Fruit fly (Drosophila melanogaster): ENCODE measurements around the gene CG42467.

Gene CG42467

dm6 chr2L:3731055-3731454 is 30.0 kb downstream of the CG42467 start:
- no peak for TF ChIP-seq woc (GFP tag; optimal IDR thresholded peaks at IDR 0.05)
- TF ChIP-seq N (GFP tag; optimal IDR thresholded peaks at IDR 0.05) = no peak
- TF ChIP-seq dmrt93B (GFP tag; optimal IDR thresholded peaks at IDR 0.05) = no peak
- TF ChIP-seq brk (GFP tag; optimal IDR thresholded peaks at IDR 0.05) = no peak
- no peak for TF ChIP-seq ey (GFP tag; optimal IDR thresholded peaks at IDR 0.05)
- no peak for TF ChIP-seq fru (GFP tag; optimal IDR thresholded peaks at IDR 0.05)
- no peak for TF ChIP-seq sv (GFP tag; optimal IDR thresholded peaks at IDR 0.05)
- TF ChIP-seq psq (GFP tag; optimal IDR thresholded peaks at IDR 0.05) = no peak
- TF ChIP-seq CG32264 (GFP tag; optimal IDR thresholded peaks at IDR 0.05) = no peak
- no peak for TF ChIP-seq br (GFP tag; optimal IDR thresholded peaks at IDR 0.05)
- no peak for TF ChIP-seq Rel (GFP tag; optimal IDR thresholded peaks at IDR 0.05)
- TF ChIP-seq Rel (tag; optimal IDR thresholded peaks at IDR 0.05) = no peak
- no peak for TF ChIP-seq sage (GFP tag; optimal IDR thresholded peaks at IDR 0.05)
- TF ChIP-seq OdsH (GFP tag; optimal IDR thresholded peaks at IDR 0.05) = no peak
- no peak for TF ChIP-seq Sp1 (GFP tag; optimal IDR thresholded peaks at IDR 0.05)
- no peak for TF ChIP-seq Hr78 (GFP tag; optimal IDR thresholded peaks at IDR 0.05)
- no peak for TF ChIP-seq Dif (GFP tag; optimal IDR thresholded peaks at IDR 0.05; ENCODE audit: partially characterized antibody)

- TF ChIP-seq Sp1 (GFP tag; optimal IDR thresholded peaks at IDR 0.05) (no peak), usp (GFP tag; optimal IDR thresholded peaks at IDR 0.05) (no peak), lola (GFP tag; optimal IDR thresholded peaks at IDR 0.05) (no peak), pan (optimal IDR thresholded peaks at IDR 0.05) (no peak), N (GFP tag; optimal IDR thresholded peaks at IDR 0.05) (no peak), tai (GFP tag; optimal IDR thresholded peaks at IDR 0.05) (no peak), dmrt93B (GFP tag; optimal IDR thresholded peaks at IDR 0.05) (no peak), Mio (GFP tag; optimal IDR thresholded peaks at IDR 0.05) (no peak), psq (GFP tag; optimal IDR thresholded peaks at IDR 0.05) (no peak), HLH106 (tag; optimal IDR thresholded peaks at IDR 0.05) (no peak), CrebA (GFP tag; optimal IDR thresholded peaks at IDR 0.05; ENCODE audit: borderline replicate concordance) (no peak), CG9705 (GFP tag; optimal IDR thresholded peaks at IDR 0.05) (no peak), ey (GFP tag; optimal IDR thresholded peaks at IDR 0.05) (no peak), brk (GFP tag; optimal IDR thresholded peaks at IDR 0.05) (no peak), woc (GFP tag; optimal IDR thresholded peaks at IDR 0.05) (no peak), Myc (optimal IDR thresholded peaks at IDR 0.05) (no peak)
Measured at dm6 chr2L:3737003-3737662, 36.0 kb downstream of the CG42467 start.

DNA sequence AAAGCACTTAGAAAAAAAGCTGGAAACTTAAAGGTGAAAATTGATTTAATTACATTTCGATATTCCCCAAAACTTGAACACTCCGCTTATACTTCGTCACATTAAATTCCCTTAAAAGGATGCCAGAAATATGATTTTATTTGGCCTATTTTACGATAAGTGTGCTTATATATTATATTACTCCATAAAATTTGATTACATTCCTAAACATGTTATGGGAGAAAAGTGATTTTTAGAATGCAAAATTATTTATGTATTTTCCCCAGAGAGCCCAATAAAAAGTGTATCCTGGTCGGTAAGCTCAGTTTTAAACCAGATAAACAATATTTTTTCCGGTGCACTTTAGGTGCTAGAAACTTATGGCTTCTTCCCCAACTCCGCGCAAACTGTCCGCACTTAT is 36.6 kb downstream of the CG42467 start:
- no peak for TF ChIP-seq CrebA (GFP tag; optimal IDR thresholded peaks at IDR 0.05; ENCODE audit: borderline replicate concordance)
- TF ChIP-seq Rel (GFP tag; optimal IDR thresholded peaks at IDR 0.05) = no peak
- TF ChIP-seq Rel (tag; optimal IDR thresholded peaks at IDR 0.05) = no peak

DNA sequence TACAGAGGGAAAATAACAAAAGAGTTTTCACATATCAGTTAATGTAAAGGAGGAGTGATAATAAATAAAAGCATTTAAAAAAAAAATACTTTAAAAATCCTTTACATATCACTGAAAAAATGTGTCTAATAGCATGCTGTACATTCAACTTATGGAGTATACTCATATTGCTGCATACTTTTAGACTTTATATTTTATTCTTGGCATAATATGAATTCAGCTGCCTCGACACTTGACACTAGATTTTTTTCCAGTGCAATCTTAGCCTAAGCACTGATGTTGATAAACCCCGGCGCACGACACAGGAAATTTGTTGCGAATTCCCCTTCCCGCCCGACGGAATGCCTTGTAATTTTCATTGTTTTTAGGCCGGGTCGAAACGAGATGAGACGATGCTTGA is 39.4 kb downstream of the CG42467 start:
- TF ChIP-seq Hnf4 (GFP tag; optimal IDR thresholded peaks at IDR 0.05) (no peak), CG9705 (GFP tag; optimal IDR thresholded peaks at IDR 0.05) (no peak), HLH106 (tag; optimal IDR thresholded peaks at IDR 0.05) (no peak)

DNA sequence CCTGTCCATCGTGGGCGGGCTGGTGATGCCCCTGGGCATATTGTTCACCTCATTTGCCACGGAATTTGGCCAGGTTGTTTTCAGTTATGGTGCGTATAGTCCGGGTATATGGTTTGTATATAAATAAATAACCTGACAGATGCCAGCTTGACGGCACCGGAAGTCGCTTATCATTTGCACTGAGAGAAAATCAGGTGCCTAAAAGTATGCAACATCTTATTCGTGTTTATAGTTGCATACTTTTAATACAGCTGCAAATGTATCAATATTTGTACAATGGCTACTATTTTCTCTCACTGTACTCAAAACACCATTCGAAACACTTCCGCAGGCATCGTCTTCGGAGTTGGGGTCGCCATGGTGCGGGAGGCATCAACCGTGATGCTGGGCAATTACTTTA is 47.6 kb downstream of the CG42467 start:
- TF ChIP-seq ey (GFP tag; optimal IDR thresholded peaks at IDR 0.05) = no peak
- no peak for TF ChIP-seq foxo (GFP tag; optimal IDR thresholded peaks at IDR 0.05)
- no peak for TF ChIP-seq lola (GFP tag; optimal IDR thresholded peaks at IDR 0.05)
- no peak for TF ChIP-seq br (GFP tag; optimal IDR thresholded peaks at IDR 0.05)
- TF ChIP-seq h (GFP tag; optimal IDR thresholded peaks at IDR 0.05) = peak; percentile 3
- TF ChIP-seq rgr (GFP tag; optimal IDR thresholded peaks at IDR 0.05) = peak; percentile 16
- TF ChIP-seq usp (GFP tag; optimal IDR thresholded peaks at IDR 0.05) = no peak
- TF ChIP-seq brk (GFP tag; optimal IDR thresholded peaks at IDR 0.05) = no peak
- peak; percentile 31 for TF ChIP-seq Myc (optimal IDR thresholded peaks at IDR 0.05)
- no peak for TF ChIP-seq sv (GFP tag; optimal IDR thresholded peaks at IDR 0.05)
- TF ChIP-seq Jra (GFP tag; optimal IDR thresholded peaks at IDR 0.05) = no peak
- TF ChIP-seq Sp1 (GFP tag; optimal IDR thresholded peaks at IDR 0.05) = no peak
- no peak for TF ChIP-seq jim (GFP tag; optimal IDR thresholded peaks at IDR 0.05)
- no peak for TF ChIP-seq psq (GFP tag; optimal IDR thresholded peaks at IDR 0.05)
- TF ChIP-seq Dif (GFP tag; optimal IDR thresholded peaks at IDR 0.05; ENCODE audit: partially characterized antibody) = no peak
- no peak for TF ChIP-seq Mio (GFP tag; optimal IDR thresholded peaks at IDR 0.05)

All from whole organism, wandering third instar larva.